Worm (Caenorhabditis elegans): ENCODE data around the gene F40G9.8.

The F40G9.8 gene

DNA sequence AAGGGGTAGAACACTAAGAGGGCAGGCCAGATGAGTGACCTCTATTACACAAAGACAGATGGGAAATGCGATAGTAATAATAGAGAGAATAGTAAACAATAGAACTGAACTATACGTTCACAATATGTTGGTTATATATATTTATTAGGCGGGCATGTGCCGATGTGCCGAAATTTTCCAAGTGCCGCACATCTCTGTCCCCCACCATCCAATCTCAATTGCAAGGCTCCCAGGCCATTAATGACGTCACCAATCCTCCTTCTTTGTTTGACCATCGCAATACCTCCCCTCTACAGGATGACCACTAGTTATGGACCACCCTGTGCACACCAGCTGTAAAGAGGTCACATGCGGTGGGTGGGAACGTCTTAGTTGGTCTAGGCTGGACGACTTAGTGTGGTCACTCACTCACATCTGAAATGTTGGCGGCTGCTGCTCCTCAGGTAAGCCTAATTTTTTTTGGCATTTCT lies 14.5 kb upstream of the F40G9.8 start, which contains the start of gene F40G9.6:
Gene F40G9.6 (plus strand): TSS at position 420 of the 470 bp plus-strand sequence.
- TF ChIP-seq nhr-90 (tag; optimal IDR thresholded peaks at IDR 0.05), result no peak

DNA sequence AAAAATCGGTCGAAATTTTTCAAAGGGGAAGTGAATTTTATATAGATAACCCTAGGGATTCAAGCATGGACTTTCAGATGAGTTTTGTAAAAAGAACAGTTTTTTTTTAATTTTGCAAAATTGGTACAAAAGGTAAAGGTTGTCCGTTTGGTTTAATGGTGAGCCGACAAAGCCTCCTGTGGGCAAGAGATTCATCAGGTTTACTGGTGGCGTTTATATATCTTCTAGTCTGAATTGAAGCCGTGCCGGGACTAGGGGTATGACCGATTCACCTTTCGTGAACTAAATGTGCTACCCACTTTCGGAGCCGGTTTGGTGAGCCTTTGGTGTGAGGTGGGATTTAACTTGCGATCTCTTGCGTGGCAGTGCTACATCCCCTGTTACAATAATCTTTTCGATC lies 13.5 kb upstream of the F40G9.8 start:
- no peak for TF ChIP-seq let-607 (tag; optimal IDR thresholded peaks at IDR 0.05)
- TF ChIP-seq pbrm-1 (GFP tag; IDR thresholded peaks at IDR 0.05), result no peak
- TF ChIP-seq attf-5 (GFP tag; optimal IDR thresholded peaks at IDR 0.05), result no peak
- TF ChIP-seq him-1 (tag; optimal IDR thresholded peaks at IDR 0.05), result no peak
- TF ChIP-seq efl-1 (GFP tag; optimal IDR thresholded peaks at IDR 0.05), result no peak
- no peak for TF ChIP-seq rec-8 (tag; optimal IDR thresholded peaks at IDR 0.05)
- no peak for TF ChIP-seq B0035.1 (tag; optimal IDR thresholded peaks at IDR 0.05)
- TF ChIP-seq ceh-79 (tag; optimal IDR thresholded peaks at IDR 0.05), result no peak
- TF ChIP-seq xnd-1 (tag; optimal IDR thresholded peaks at IDR 0.05), result no peak

DNA sequence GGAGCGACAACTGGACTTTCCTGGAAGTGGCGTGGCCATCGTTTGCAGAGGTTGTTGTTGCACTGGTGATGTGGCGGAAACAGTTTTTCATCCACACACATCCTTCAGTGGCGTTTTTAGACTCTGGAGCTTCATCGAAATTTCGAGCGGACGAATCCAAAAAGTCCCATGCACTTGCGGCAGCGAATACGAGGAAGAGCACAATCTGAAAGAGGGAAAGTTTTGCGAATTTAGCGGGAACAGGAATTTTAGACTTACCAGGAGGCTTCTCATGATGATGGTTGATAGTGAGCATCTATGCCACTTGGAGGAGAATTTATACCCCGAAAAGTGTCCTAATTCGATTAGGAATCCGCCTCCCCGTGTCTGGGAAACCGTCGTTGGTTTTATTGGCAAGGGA lies 13.0 kb upstream of the F40G9.8 start, which contains the start of gene F40G9.14:
Gene F40G9.14 (minus strand): TSS at position 101 of the 400 bp plus-strand sequence.
- TF ChIP-seq Y67H2A.10 (GFP tag; conservative IDR thresholded peaks at IDR 0.05) (no peak), ceh-91 (GFP tag; IDR thresholded peaks at IDR 0.05) (no peak), ztf-28 (GFP tag; IDR thresholded peaks at IDR 0.05) (no peak), Y95B8A.8 (GFP tag; IDR thresholded peaks at IDR 0.05) (no peak), ama-1 (optimal IDR thresholded peaks at IDR 0.05) (no peak), ama-1 (GFP tag; optimal IDR thresholded peaks at IDR 0.05) (no peak), snpc-4 (GFP tag; optimal IDR thresholded peaks at IDR 0.05) (no peak), snpc-4 (tag; optimal IDR thresholded peaks at IDR 0.05) (no peak), madf-8 (GFP tag; conservative IDR thresholded peaks at IDR 0.05) (no peak), nhr-120 (GFP tag; IDR thresholded peaks at IDR 0.05) (no peak), D2030.7 (GFP tag; IDR thresholded peaks at IDR 0.05) (no peak)

DNA sequence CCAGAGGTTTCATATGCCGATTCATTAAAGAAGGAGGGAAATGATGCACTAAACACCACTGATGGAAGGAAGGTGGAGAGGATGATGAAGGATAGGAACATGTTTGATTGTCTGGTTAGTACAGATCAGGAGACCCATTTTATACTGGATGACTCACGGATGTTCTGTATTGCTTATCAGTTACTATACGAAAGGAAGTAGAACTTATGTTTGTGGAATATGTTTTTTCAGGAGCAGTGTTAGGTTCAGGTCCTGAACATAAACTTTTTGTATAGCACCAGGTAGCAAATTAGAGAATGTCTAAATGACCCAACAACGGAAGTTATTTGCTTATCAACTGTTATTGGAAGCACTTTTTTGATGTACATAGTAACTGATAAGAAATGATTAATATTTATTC lies 11.1 kb upstream of the F40G9.8 start, which contains the start of gene clec-148:
Gene clec-148 (minus strand): TSS at position 101 of the 400 bp plus-strand sequence.
- TF ChIP-seq snpc-4 (GFP tag; optimal IDR thresholded peaks at IDR 0.05), result no peak
- TF ChIP-seq snpc-4 (tag; optimal IDR thresholded peaks at IDR 0.05), result no peak
- TF ChIP-seq Y56A3A.18 (GFP tag; IDR thresholded peaks at IDR 0.05), result no peak
- no peak for TF ChIP-seq mel-28 (tag; optimal IDR thresholded peaks at IDR 0.05; ENCODE audit: borderline replicate concordance)
- no peak for TF ChIP-seq mcd-1 (GFP tag; IDR thresholded peaks at IDR 0.05)
- TF ChIP-seq lin-40 (tag; optimal IDR thresholded peaks at IDR 0.05), result no peak
- TF ChIP-seq C17E4.6 (GFP tag; IDR thresholded peaks at IDR 0.05), result no peak
- no peak for TF ChIP-seq akir-1 (GFP tag; optimal IDR thresholded peaks at IDR 0.05)
- TF ChIP-seq repo-1 (tag; optimal IDR thresholded peaks at IDR 0.05), result no peak
- no peak for TF ChIP-seq madf-10 (tag; optimal IDR thresholded peaks at IDR 0.05)
- TF ChIP-seq sea-2 (GFP tag; IDR thresholded peaks at IDR 0.05), result no peak
- TF ChIP-seq aptf-2 (GFP tag; conservative IDR thresholded peaks at IDR 0.05), result no peak
- no peak for TF ChIP-seq ccch-3 (GFP tag; optimal IDR thresholded peaks at IDR 0.05)
- TF ChIP-seq ekl-4 (GFP tag; IDR thresholded peaks at IDR 0.05), result no peak
- TF ChIP-seq zim-3 (tag; optimal IDR thresholded peaks at IDR 0.05), result no peak
- TF ChIP-seq rcor-1 (GFP tag; IDR thresholded peaks at IDR 0.05), result no peak
- no peak for TF ChIP-seq ztf-22 (GFP tag; optimal IDR thresholded peaks at IDR 0.05)
- no peak for TF ChIP-seq efl-1 (GFP tag; optimal IDR thresholded peaks at IDR 0.05)
